Worm (Caenorhabditis elegans): ENCODE data around the gene lin-18.

- no peak for TF ChIP-seq ama-1 (optimal IDR thresholded peaks at IDR 0.05)
- no peak for TF ChIP-seq F13C5.2 (tag; optimal IDR thresholded peaks at IDR 0.05)
Measured at ce11 chrX:3937483-3937882, 20.9 kb upstream of the lin-18 start.

Measured in whole organism, early embryonic.